Worm (Caenorhabditis elegans) whole organism, young adult: ENCODE data around the gene Y54G2A.50.

Experiments
- ceh-91 ChIP-seq: fragments of 200-800 bp; sonication (Bioruptor generic); IDR thresholded peaks from 2 replicates; pipeline ENCODE4 v1.3.6; 2022; ENCODE audit warnings: missing genetic modification reagents, missing genetic modification characterization, missing compliant biosample characterization
- lin-40 ChIP-seq: sonication (generic microtip); optimal IDR thresholded peaks from 2 replicates; lab custom pipeline; 2016; ENCODE audit warnings: missing genetic modification characterization, mild to moderate bottlenecking, missing compliant biosample characterization, missing genotype, missing genetic modification reagents

DNA sequence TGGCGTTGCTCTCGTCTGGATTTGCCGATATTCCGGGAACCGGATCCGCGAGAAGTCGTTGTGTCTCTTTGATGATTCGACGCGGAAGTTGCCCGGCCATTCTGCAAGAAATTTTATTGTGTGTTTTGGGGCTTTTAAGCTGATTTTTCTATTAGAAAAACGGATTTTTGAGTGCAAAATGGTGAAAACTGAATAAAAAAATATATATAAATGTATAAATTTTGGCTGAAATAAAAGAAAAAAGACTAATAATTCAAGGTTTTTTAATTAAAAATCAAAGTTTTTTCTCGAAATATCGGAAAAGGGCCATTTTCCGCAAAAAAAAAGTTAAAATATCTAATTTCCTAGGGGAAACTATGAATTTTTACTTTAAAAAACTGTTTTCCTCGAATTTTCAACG, 7.8 kb downstream of the Y54G2A.50 start, which contains the start of gene ubc-13:
- TF ChIP-seq ceh-91 (GFP tag; lab: Robert Waterston, UW) (no peak), lin-40 (tag; lab: Kevin White, UChicago) (no peak)
